Fruit fly (Drosophila melanogaster): ENCODE data around the gene CG7910.
A peak's percentile ranks its signal among the peaks of the same experiment; 100 is the strongest.

Gene CG7910

DNA sequence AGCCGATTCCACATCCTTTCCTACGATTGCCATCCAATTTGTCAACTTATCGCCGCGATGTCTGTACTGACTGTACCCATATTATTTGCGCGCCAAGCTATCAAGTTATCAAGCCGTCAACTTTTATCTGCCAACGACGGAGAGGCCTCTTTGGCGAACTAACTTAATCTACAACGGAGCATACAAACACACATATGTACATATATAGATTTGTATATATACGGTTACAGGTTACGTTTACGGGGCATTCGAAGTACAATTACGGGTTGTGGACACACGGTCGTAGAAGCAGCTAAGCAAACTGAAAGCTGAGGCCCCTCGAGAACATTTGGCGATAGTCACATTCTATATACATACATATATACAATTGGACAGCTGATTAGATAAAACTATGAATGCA is 28.2 kb downstream of the CG7910 start (continued):
- TF ChIP-seq Hey (tag; optimal IDR thresholded peaks at IDR 0.05) (peak; percentile 36), Six4 (GFP tag; optimal IDR thresholded peaks at IDR 0.05) (no peak), Xrp1 (GFP tag; IDR thresholded peaks at IDR 0.05) (peak; percentile 57), fd64A (GFP tag; optimal IDR thresholded peaks at IDR 0.05) (peak; percentile 9), CG30431 (GFP tag; optimal IDR thresholded peaks at IDR 0.05) (no peak), vvl (GFP tag; IDR thresholded peaks at IDR 0.05) (no peak), Usf (GFP tag; optimal IDR thresholded peaks at IDR 0.05) (no peak), CG11560 (tag; IDR thresholded peaks at IDR 0.05) (no peak), gcm (GFP tag; optimal IDR thresholded peaks at IDR 0.05) (no peak), CG10321 (GFP tag; IDR thresholded peaks at IDR 0.05) (no peak), Scr (GFP tag; IDR thresholded peaks at IDR 0.05; ENCODE audit: partially characterized antibody) (no peak), CG15011 (GFP tag; optimal IDR thresholded peaks at IDR 0.05) (no peak), croc (GFP tag; conservative IDR thresholded peaks at IDR 0.05) (no peak), Camta (GFP tag; optimal IDR thresholded peaks at IDR 0.05) (no peak), Taf1 (GFP tag; IDR thresholded peaks at IDR 0.05) (no peak), lilli (GFP tag; optimal IDR thresholded peaks at IDR 0.05) (no peak), trh (GFP tag; optimal IDR thresholded peaks at IDR 0.05) (no peak), H15 (GFP tag; IDR thresholded peaks at IDR 0.05) (no peak), psq (GFP tag; optimal IDR thresholded peaks at IDR 0.05) (no peak), CG3726 (GFP tag; IDR thresholded peaks at IDR 0.05) (no peak), CG6765 (GFP tag; optimal IDR thresholded peaks at IDR 0.05) (peak; percentile 80), Oaz (GFP tag; IDR thresholded peaks at IDR 0.05) (no peak), CG10959 (GFP tag; IDR thresholded peaks at IDR 0.05) (no peak), chn (GFP tag; optimal IDR thresholded peaks at IDR 0.05) (no peak), Ssrp (tag; optimal IDR thresholded peaks at IDR 0.05) (no peak), CkIIα-i1 (GFP tag; IDR thresholded peaks at IDR 0.05) (no peak), CG10431 (GFP tag; optimal IDR thresholded peaks at IDR 0.05) (no peak), Bgb (GFP tag; IDR thresholded peaks at IDR 0.05; ENCODE audit: partially characterized antibody) (no peak), CG9437 (GFP tag; optimal IDR thresholded peaks at IDR 0.05) (no peak), Neu2 (GFP tag; optimal IDR thresholded peaks at IDR 0.05; ENCODE audit: borderline replicate concordance) (no peak), CG6791 (GFP tag; IDR thresholded peaks at IDR 0.05; ENCODE audit: partially characterized antibody) (no peak), ttk (GFP tag; IDR thresholded peaks at IDR 0.05) (no peak), gt (GFP tag; IDR thresholded peaks at IDR 0.05) (no peak), Abd-B (GFP tag; optimal IDR thresholded peaks at IDR 0.05) (no peak), nerfin-2 (GFP tag; IDR thresholded peaks at IDR 0.05; ENCODE audit: partially characterized antibody) (no peak), CG8765 (GFP tag; IDR thresholded peaks at IDR 0.05) (no peak), CG12219 (GFP tag; optimal IDR thresholded peaks at IDR 0.05) (peak; percentile 7), gro (GFP tag; optimal IDR thresholded peaks at IDR 0.05) (peak; percentile 53), HmgZ (tag; optimal IDR thresholded peaks at IDR 0.05) (peak; percentile 56), CG13123 (GFP tag; optimal IDR thresholded peaks at IDR 0.05) (no peak), zen (tag; optimal IDR thresholded peaks at IDR 0.05) (no peak), CG14050 (GFP tag; IDR thresholded peaks at IDR 0.05) (no peak), en (GFP tag; optimal IDR thresholded peaks at IDR 0.05) (no peak), CG2678 (tag; optimal IDR thresholded peaks at IDR 0.05) (peak; percentile 67), Vsx1 (GFP tag; optimal IDR thresholded peaks at IDR 0.05) (peak; percentile 58), sob (GFP tag; IDR thresholded peaks at IDR 0.05) (peak; percentile 45; the same call in 1 of the 2 replicates), nom (GFP tag; optimal IDR thresholded peaks at IDR 0.05) (no peak), CG17359 (tag; optimal IDR thresholded peaks at IDR 0.05) (no peak), Lhr (GFP tag; optimal IDR thresholded peaks at IDR 0.05) (no peak), CG15269 (tag; optimal IDR thresholded peaks at IDR 0.05) (peak; percentile 2), CG2116 (GFP tag; optimal IDR thresholded peaks at IDR 0.05) (no peak), CG8944 (GFP tag; optimal IDR thresholded peaks at IDR 0.05) (no peak)
